Worm (Caenorhabditis elegans) whole organism, late embryonic: Measurements from ENCODE around the gene F21C10.13.

Experiments
- Y22D7AL.16 ChIP-seq: sonication (generic microtip); optimal IDR thresholded peaks from 2 replicates; lab custom pipeline; 2016; ENCODE audit warnings: missing genetic modification characterization, missing compliant biosample characterization
- ama-1 ChIP-seq: fragments of 150-350 bp; optimal IDR thresholded peaks from 2 replicates; lab custom pipeline; 2014
- ceh-22 ChIP-seq: sonication (generic microtip); optimal IDR thresholded peaks from 2 replicates; lab custom pipeline; 2017; ENCODE audit warnings: missing biosample characterization, missing genetic modification characterization
- ceh-9 ChIP-seq: sonication (generic microtip); optimal IDR thresholded peaks from 2 replicates; lab custom pipeline; 2016; ENCODE audit warnings: mild to moderate bottlenecking, missing genetic modification characterization, inconsistent platforms, missing compliant biosample characterization
- dve-1 ChIP-seq: sonication (generic microtip); optimal IDR thresholded peaks from 2 replicates; lab custom pipeline; 2017; ENCODE audit warnings: antibody characterized with exemption, mild to moderate bottlenecking, missing genetic modification characterization, missing compliant biosample characterization
- fax-1 ChIP-seq: sonication (generic microtip); optimal IDR thresholded peaks from 2 replicates; lab custom pipeline; 2016; ENCODE audit warnings: missing genotype, missing genetic modification characterization, missing compliant biosample characterization
- nhr-11 ChIP-seq: fragments of 150-350 bp; optimal IDR thresholded peaks from 2 replicates; lab custom pipeline; 2014; ENCODE audit warnings: missing biosample characterization, missing genetic modification characterization
- npax-4 ChIP-seq: sonication (generic microtip); optimal IDR thresholded peaks from 2 replicates; lab custom pipeline; 2016; ENCODE audit warnings: missing genetic modification characterization, missing compliant biosample characterization
- pha-4 ChIP-seq: fragments of 150-350 bp; optimal IDR thresholded peaks from 2 replicates; lab custom pipeline; 2018; ENCODE audit warnings: missing biosample characterization, missing genetic modification reagents, missing genetic modification characterization
- sdc-2 ChIP-seq: sonication (generic microtip); optimal IDR thresholded peaks from 2 replicates; lab custom pipeline; 2016; ENCODE audit warnings: missing genotype, missing genetic modification characterization, missing compliant biosample characterization
- unc-3 ChIP-seq, 2 experiments: fragments of 200-800 bp in 1 of 2; sonication (Bioruptor generic) in 1 of 2; sonication (generic microtip) in 1 of 2; conservative IDR thresholded peaks in 1 of 2; optimal IDR thresholded peaks in 1 of 2; 2 replicates each; pipeline versions ENCODE4 v1.3.6 to Lab custom; 2016 to 2022; ENCODE audit warnings: missing compliant biosample characterization in 2 of 2, missing genetic modification characterization in 2 of 2, missing genetic modification reagents in 1 of 2

DNA sequence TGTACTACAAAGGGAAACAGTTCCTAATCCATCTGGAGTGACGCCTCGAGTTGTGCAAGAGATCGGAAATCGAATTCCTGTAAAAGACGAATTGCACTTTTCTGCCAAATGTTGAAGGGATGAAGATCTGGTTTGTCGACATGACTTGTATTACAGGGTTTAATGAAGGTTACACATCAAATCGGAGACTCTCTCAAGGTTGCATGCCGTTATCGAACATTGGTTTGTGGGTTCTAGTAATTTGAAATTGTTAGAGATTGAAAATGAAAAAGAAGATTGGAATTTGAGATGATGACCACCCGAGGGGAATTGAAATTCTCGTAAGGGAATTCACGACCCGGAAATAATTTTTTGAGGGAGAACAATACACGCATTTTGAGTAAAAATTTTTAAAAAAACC, 44.2 kb downstream of the F21C10.13 start:
- no peak for TF ChIP-seq pha-4 (tag; lab: Kevin White, UChicago)
- no peak for TF ChIP-seq fax-1 (tag; lab: Kevin White, UChicago)
- TF ChIP-seq nhr-11 (tag; lab: Kevin White, UChicago) = no peak
- TF ChIP-seq unc-3 (GFP tag; conservative IDR thresholded peaks at IDR 0.05; lab: Robert Waterston, UW) = no peak
- no peak for TF ChIP-seq unc-3 (tag; optimal IDR thresholded peaks at IDR 0.05; lab: Kevin White, UChicago)
- TF ChIP-seq ama-1 (lab: Kevin White, UChicago) = no peak
- TF ChIP-seq Y22D7AL.16 (tag; lab: Kevin White, UChicago) = no peak
- TF ChIP-seq ceh-9 (tag; lab: Kevin White, UChicago) = no peak
- no peak for TF ChIP-seq npax-4 (tag; lab: Kevin White, UChicago)
- TF ChIP-seq sdc-2 (tag; lab: Kevin White, UChicago) = no peak
- TF ChIP-seq ceh-22 (tag; lab: Kevin White, UChicago) = no peak
- TF ChIP-seq dve-1 (tag; lab: Kevin White, UChicago) = no peak
